Fruit fly (Drosophila melanogaster) whole organism, embryonic: ENCODE data around the gene CG46465.

Source experiments
- Aef1 ChIP-seq: fragments of 200-800 bp; sonication (Bioruptor generic); IDR thresholded peaks from 3 replicates; pipeline ENCODE4 v1.3.6; 2022; ENCODE audit warnings: missing biosample characterization, missing genetic modification characterization
- Bdp1 ChIP-seq: fragments of 200-800 bp; sonication (Bioruptor generic); optimal IDR thresholded peaks from 3 replicates; lab custom pipeline; 2016; ENCODE audit warnings: missing biosample characterization, missing genetic modification characterization
- CG10209 ChIP-seq: fragments of 200-800 bp; sonication (Bioruptor generic); optimal IDR thresholded peaks from 3 replicates; lab custom pipeline; 2017; ENCODE audit warnings: missing biosample characterization, mild to moderate bottlenecking, missing genetic modification characterization, missing genetic modification reagents
- CG10565 ChIP-seq: fragments of 200-800 bp; sonication (Bioruptor generic); optimal IDR thresholded peaks from 3 replicates; lab custom pipeline; 2016; ENCODE audit warnings: missing biosample characterization, mild to moderate bottlenecking, missing genetic modification characterization
- CG12104 ChIP-seq: fragments of 200-800 bp; sonication (Bioruptor generic); optimal IDR thresholded peaks from 3 replicates; lab custom pipeline; 2016; ENCODE audit warnings: missing biosample characterization, missing genetic modification characterization
- CG12299 ChIP-seq: fragments of 200-800 bp; sonication (Bioruptor generic); optimal IDR thresholded peaks from 2 replicates; lab custom pipeline; 2018; ENCODE audit warnings: missing biosample characterization, mild to moderate bottlenecking, missing genetic modification characterization
- CG13624 ChIP-seq: fragments of 200-800 bp; sonication (Bioruptor generic); optimal IDR thresholded peaks from 2 replicates; lab custom pipeline; 2016; ENCODE audit warnings: missing biosample characterization, missing genetic modification characterization
- CG15696 ChIP-seq: fragments of 200-800 bp; sonication (Bioruptor generic); optimal IDR thresholded peaks from 2 replicates; lab custom pipeline; 2019; ENCODE audit warnings: missing biosample characterization, mild to moderate bottlenecking, missing genetic modification characterization, moderate library complexity
- CG17802 ChIP-seq: fragments of 200-800 bp; sonication (Bioruptor generic); optimal IDR thresholded peaks from 2 replicates; lab custom pipeline; 2018; ENCODE audit warnings: missing biosample characterization, mild to moderate bottlenecking, missing genetic modification characterization, moderate library complexity
- CG17829 ChIP-seq: fragments of 200-800 bp; optimal IDR thresholded peaks from 2 replicates; lab custom pipeline; 2019; ENCODE audit warnings: missing biosample characterization, mild to moderate bottlenecking, missing genetic modification characterization, moderate library complexity
- CG18262 ChIP-seq: fragments of 200-800 bp; optimal IDR thresholded peaks from 3 replicates; lab custom pipeline; 2019; ENCODE audit warnings: missing biosample characterization, mild to moderate bottlenecking, missing genetic modification characterization, moderate library complexity
- CG2712 ChIP-seq: fragments of 200-800 bp; optimal IDR thresholded peaks from 3 replicates; lab custom pipeline; 2019; ENCODE audit warnings: missing biosample characterization, mild to moderate bottlenecking, missing genetic modification characterization, moderate library complexity
- CG3726 ChIP-seq: fragments of 200-800 bp; sonication (Bioruptor generic); IDR thresholded peaks from 3 replicates; pipeline ENCODE4, ENCODE4 v1.3.6; 2022; ENCODE audit warnings: missing biosample characterization, missing genetic modification characterization
- CG3995 ChIP-seq: fragments of 200-800 bp; sonication (Bioruptor generic); optimal IDR thresholded peaks from 3 replicates; lab custom pipeline; 2016; ENCODE audit warnings: missing biosample characterization, missing genetic modification characterization
- CG4730 ChIP-seq: fragments of 200-800 bp; sonication (Bioruptor generic); IDR thresholded peaks from 2 replicates; pipeline ENCODE4 v1.3.6; 2022; ENCODE audit warnings: missing biosample characterization, missing genetic modification characterization
- CG4854 ChIP-seq: fragments of 200-800 bp; sonication (Bioruptor generic); optimal IDR thresholded peaks from 2 replicates; lab custom pipeline; 2016; ENCODE audit warnings: missing biosample characterization, missing genetic modification characterization, inconsistent platforms
- CG5180 ChIP-seq: fragments of 200-800 bp; sonication (Bioruptor generic); optimal IDR thresholded peaks from 3 replicates; lab custom pipeline; 2017; ENCODE audit warnings: missing biosample characterization, missing genetic modification characterization, mild to moderate bottlenecking, moderate library complexity, missing genetic modification reagents
- CG6654 ChIP-seq: fragments of 200-800 bp; sonication (Bioruptor generic); optimal IDR thresholded peaks from 2 replicates; lab custom pipeline; 2017; ENCODE audit warnings: missing biosample characterization, mild to moderate bottlenecking, missing genetic modification characterization
- CG6689 ChIP-seq: fragments of 200-800 bp; sonication (Bioruptor generic); IDR thresholded peaks from 2 replicates; pipeline ENCODE4 v1.3.6; 2022; ENCODE audit warnings: missing biosample characterization, missing genetic modification characterization
- CG7372 ChIP-seq: fragments of 200-800 bp; sonication (Bioruptor generic); IDR thresholded peaks from 2 replicates; pipeline ENCODE4 v1.3.6; 2022; ENCODE audit warnings: missing biosample characterization, missing genetic modification characterization
- CG8290 ChIP-seq, 3 experiments: fragments of 200-800 bp; sonication (Bioruptor generic); optimal IDR thresholded peaks; 2 replicates each; lab custom pipeline; 2016 to 2019; ENCODE audit warnings: missing biosample characterization in 3 of 3, missing genetic modification characterization in 3 of 3, mild to moderate bottlenecking in 2 of 3, moderate library complexity in 1 of 3
- CG9797 ChIP-seq: fragments of 200-800 bp; sonication (Bioruptor generic); optimal IDR thresholded peaks from 3 replicates; lab custom pipeline; 2018; ENCODE audit warnings: missing biosample characterization, mild to moderate bottlenecking, missing genetic modification characterization
- CHES-1-like ChIP-seq: fragments of 200-800 bp; sonication (Bioruptor generic); optimal IDR thresholded peaks from 2 replicates; lab custom pipeline; 2016; ENCODE audit warnings: missing biosample characterization, missing genetic modification characterization
- D19A ChIP-seq: fragments of 200-800 bp; optimal IDR thresholded peaks from 3 replicates; lab custom pipeline; 2019; ENCODE audit warnings: missing biosample characterization, mild to moderate bottlenecking, missing genetic modification characterization, moderate library complexity
- Eip74EF ChIP-seq, 2 experiments: fragments of 200-800 bp in 1 of 2; fragments of >200 bp in 1 of 2; sonication (Bioruptor generic) in 1 of 2; optimal IDR thresholded peaks; 2 replicates each; lab custom pipeline; 2017 to 2019; ENCODE audit warnings: missing biosample characterization in 2 of 2, missing genetic modification characterization in 2 of 2, mild to moderate bottlenecking in 1 of 2, moderate library complexity in 1 of 2
- Ets97D ChIP-seq: fragments of 200-800 bp; sonication (Bioruptor generic); optimal IDR thresholded peaks from 3 replicates; lab custom pipeline; 2016; ENCODE audit warnings: missing biosample characterization, missing genetic modification characterization
- Oli ChIP-seq: fragments of 200-800 bp; sonication (Bioruptor generic); optimal IDR thresholded peaks from 2 replicates; lab custom pipeline; 2018; ENCODE audit warnings: missing biosample characterization, mild to moderate bottlenecking, missing genetic modification characterization, moderate library complexity
- Sry-δ ChIP-seq: fragments of 200-800 bp; sonication (Bioruptor generic); optimal IDR thresholded peaks from 2 replicates; lab custom pipeline; 2016; ENCODE audit warnings: missing biosample characterization, missing genetic modification characterization
- Ssrp ChIP-seq: fragments of 200-800 bp; sonication (Bioruptor generic); optimal IDR thresholded peaks from 2 replicates; lab custom pipeline; 2018; ENCODE audit warnings: missing biosample characterization, mild to moderate bottlenecking, missing genetic modification characterization, moderate library complexity
- aop ChIP-seq: fragments of 200-800 bp; sonication (Bioruptor generic); IDR thresholded peaks from 2 replicates; pipeline ENCODE4 v1.3.6; 2022; ENCODE audit warnings: missing biosample characterization, missing genetic modification characterization
- chn ChIP-seq: fragments of 200-800 bp; sonication (Bioruptor generic); optimal IDR thresholded peaks from 2 replicates; lab custom pipeline; 2016; ENCODE audit warnings: missing biosample characterization, missing genetic modification characterization
- ci ChIP-seq: fragments of 200-800 bp; sonication (Bioruptor generic); IDR thresholded peaks from 3 replicates; pipeline ENCODE4 v1.3.6; 2022; ENCODE audit warnings: missing biosample characterization, missing genetic modification characterization
- crol ChIP-seq: fragments of 200-800 bp; sonication (Bioruptor generic); IDR thresholded peaks from 2 replicates; pipeline ENCODE4 v1.3.6; 2022; ENCODE audit warnings: missing biosample characterization, missing genetic modification characterization
- dati ChIP-seq: fragments of 200-800 bp; sonication (Bioruptor generic); IDR thresholded peaks from 2 replicates; pipeline ENCODE4 v1.3.6; 2022; ENCODE audit warnings: missing biosample characterization, missing genetic modification characterization
- gsb-n ChIP-seq: fragments of 200-800 bp; sonication (Bioruptor generic); optimal IDR thresholded peaks from 3 replicates; lab custom pipeline; 2018; ENCODE audit warnings: missing biosample characterization, mild to moderate bottlenecking, missing genetic modification characterization
- ind ChIP-seq: fragments of 200-800 bp; sonication (Bioruptor generic); optimal IDR thresholded peaks from 3 replicates; lab custom pipeline; 2016; ENCODE audit warnings: missing biosample characterization, missing genetic modification characterization
- jing ChIP-seq: fragments of 200-800 bp; sonication (Bioruptor generic); optimal IDR thresholded peaks from 2 replicates; lab custom pipeline; 2018; ENCODE audit warnings: missing biosample characterization, mild to moderate bottlenecking, missing genetic modification characterization
- jumu ChIP-seq: fragments of 200-800 bp; sonication (Bioruptor generic); optimal IDR thresholded peaks from 3 replicates; lab custom pipeline; 2016; ENCODE audit warnings: missing biosample characterization, missing genetic modification characterization
- ken ChIP-seq: fragments of 200-800 bp; sonication (Bioruptor generic); IDR thresholded peaks from 3 replicates; pipeline ENCODE4 v1.3.6; 2022; ENCODE audit warnings: missing biosample characterization, missing genetic modification characterization
- lmd ChIP-seq: fragments of 200-800 bp; sonication (Bioruptor generic); IDR thresholded peaks from 2 replicates; pipeline ENCODE4 v1.3.6; 2022; ENCODE audit warnings: missing biosample characterization, missing genetic modification characterization
- lola ChIP-seq, 3 experiments: fragments of >200 bp in 2 of 3; fragments of 200-800 bp in 1 of 3; sonication (Bioruptor generic) in 1 of 3; optimal IDR thresholded peaks; 2 replicates each; lab custom pipeline; 2017 to 2019; ENCODE audit warnings: missing biosample characterization in 3 of 3, missing genetic modification characterization in 3 of 3, mild to moderate bottlenecking in 1 of 3, moderate library complexity in 1 of 3
- nom ChIP-seq: fragments of 200-800 bp; sonication (Bioruptor generic); optimal IDR thresholded peaks from 2 replicates; lab custom pipeline; 2017; ENCODE audit warnings: missing biosample characterization, missing genetic modification characterization, mild to moderate bottlenecking, moderate library complexity, missing genetic modification reagents
- onecut ChIP-seq: fragments of 200-800 bp; sonication (Bioruptor generic); IDR thresholded peaks from 2 replicates; pipeline ENCODE4 v1.3.6; 2022; ENCODE audit warnings: missing biosample characterization, missing genetic modification characterization
- so ChIP-seq: fragments of 200-800 bp; sonication (Bioruptor generic); IDR thresholded peaks from 3 replicates; pipeline ENCODE4 v1.3.6; 2022; ENCODE audit warnings: missing biosample characterization, missing genetic modification characterization
- tll ChIP-seq, 2 experiments: fragments of 200-800 bp in 1 of 2; fragments of >200 bp in 1 of 2; sonication (Bioruptor generic) in 1 of 2; optimal IDR thresholded peaks; 2 replicates each; lab custom pipeline; 2017 to 2019; ENCODE audit warnings: missing biosample characterization in 2 of 2, missing genetic modification characterization in 2 of 2, mild to moderate bottlenecking in 1 of 2, moderate library complexity in 1 of 2
- trem ChIP-seq: fragments of 200-800 bp; optimal IDR thresholded peaks from 3 replicates; lab custom pipeline; 2019; ENCODE audit warnings: missing biosample characterization, mild to moderate bottlenecking, missing genetic modification characterization, moderate library complexity
- trh ChIP-seq: fragments of 200-800 bp; sonication (Bioruptor generic); optimal IDR thresholded peaks from 2 replicates; lab custom pipeline; 2016; ENCODE audit warnings: missing biosample characterization, missing genetic modification characterization
- unpg ChIP-seq: fragments of 200-800 bp; sonication (Bioruptor generic); optimal IDR thresholded peaks from 3 replicates; lab custom pipeline; 2018; ENCODE audit warnings: missing biosample characterization, mild to moderate bottlenecking, missing genetic modification characterization, moderate library complexity
- yki ChIP-seq: fragments of >200 bp; optimal IDR thresholded peaks from 3 replicates; lab custom pipeline; 2018

The CG46465 gene

dm6 chr2L:19023972-19024743 is 31.9 kb downstream of the CG46465 start (continued):
- TF ChIP-seq Ets97D: no peak
- TF ChIP-seq ind (GFP tag; lab: Kevin White, UChicago): peak; percentile 58
- TF ChIP-seq CG4854 (GFP tag; lab: Kevin White, UChicago): no peak
- no peak for TF ChIP-seq CG3726
- peak; percentile 73 for TF ChIP-seq CG18262 (tag; lab: Kevin White, UChicago)
- no peak; the same call in 2 of the 3 replicates for TF ChIP-seq ken
- peak; percentile 70 for TF ChIP-seq CG10209 (GFP tag; lab: Kevin White, UChicago)
- peak; percentile 41 for TF ChIP-seq jing
- TF ChIP-seq yki (lab: Kevin White, UChicago): no peak
- TF ChIP-seq CG7372 (GFP tag; lab: Robert Waterston, UW): peak; percentile 10; the same call in 1 of the 2 replicates
- no peak for TF ChIP-seq gsb-n (tag; lab: Kevin White, UChicago)
- TF ChIP-seq onecut (GFP tag; lab: Robert Waterston, UW): peak; percentile 55
- TF ChIP-seq CHES-1-like: no peak
- peak; percentile 9 for TF ChIP-seq CG15696 (tag; lab: Kevin White, UChicago)
- no peak for TF ChIP-seq CG4730
- no peak for TF ChIP-seq chn (GFP tag; lab: Kevin White, UChicago)
- peak; percentile 56 for TF ChIP-seq CG17829 (tag; lab: Kevin White, UChicago)
- TF ChIP-seq CG8290 (GFP tag; optimal IDR thresholded peaks at IDR 0.05; lab: Kevin White, UChicago): no peak
- peak in 1 of 2 experiments; percentile 22 for TF ChIP-seq CG8290 (tag; optimal IDR thresholded peaks at IDR 0.05; lab: Kevin White, UChicago)
- peak; percentile 18 for TF ChIP-seq trem (tag; lab: Kevin White, UChicago)
- TF ChIP-seq Aef1 (GFP tag; lab: Robert Waterston, UW): peak; percentile 44; the same call in 2 of the 3 replicates
- TF ChIP-seq Oli (tag; lab: Kevin White, UChicago): peak; percentile 80
- TF ChIP-seq Bdp1 (GFP tag; lab: Kevin White, UChicago): no peak
- no peak for TF ChIP-seq Sry-δ (GFP tag; lab: Kevin White, UChicago)
- TF ChIP-seq D19A (tag; lab: Kevin White, UChicago): peak; percentile 83
- peak; percentile 41 for TF ChIP-seq nom
- TF ChIP-seq CG6689: peak; percentile 73
- TF ChIP-seq ci (GFP tag; lab: Robert Waterston, UW): no peak
- no peak for TF ChIP-seq jumu (GFP tag; lab: Kevin White, UChicago)
- TF ChIP-seq CG17802 (tag; lab: Kevin White, UChicago): peak; percentile 14
- TF ChIP-seq CG9797 (GFP tag; lab: Kevin White, UChicago): no peak
- peak; percentile 60; the same call in 1 of the 3 replicates for TF ChIP-seq so
- TF ChIP-seq CG6654 (GFP tag; lab: Kevin White, UChicago): peak; percentile 23
- no peak for TF ChIP-seq dati (GFP tag; lab: Robert Waterston, UW)
- TF ChIP-seq CG13624 (GFP tag; lab: Kevin White, UChicago): peak; percentile 5
- peak; percentile 33 for TF ChIP-seq CG12104 (GFP tag; lab: Kevin White, UChicago)
- no peak for TF ChIP-seq aop (GFP tag; lab: Robert Waterston, UW)
- TF ChIP-seq CG5180 (GFP tag; lab: Kevin White, UChicago): peak; percentile 58
- TF ChIP-seq unpg (GFP tag; lab: Kevin White, UChicago): peak; percentile 66
- no peak for TF ChIP-seq CG3995 (GFP tag; lab: Kevin White, UChicago)
- TF ChIP-seq CG12299 (tag; lab: Kevin White, UChicago): peak; percentile 63
- TF ChIP-seq CG2712 (tag; lab: Kevin White, UChicago): peak; percentile 78
- TF ChIP-seq trh (GFP tag; lab: Kevin White, UChicago): no peak
- TF ChIP-seq Ssrp (tag; lab: Kevin White, UChicago): peak; percentile 76
- peak in 1 of 3 experiments; percentile 33 for TF ChIP-seq lola (GFP tag; optimal IDR thresholded peaks at IDR 0.05; lab: Kevin White, UChicago)
- TF ChIP-seq tll (GFP tag; optimal IDR thresholded peaks at IDR 0.05; lab: Kevin White, UChicago): no peak
- TF ChIP-seq Eip74EF (GFP tag; optimal IDR thresholded peaks at IDR 0.05; lab: Kevin White, UChicago): peak in 1 of 2 experiments; percentile 66
- peak; percentile 55 for TF ChIP-seq lmd (GFP tag; lab: Robert Waterston, UW)
- TF ChIP-seq CG10565 (GFP tag; lab: Kevin White, UChicago): no peak
- TF ChIP-seq crol (GFP tag; lab: Robert Waterston, UW): peak; percentile 90
